Fruit fly (Drosophila melanogaster) whole organism, embryonic: ENCODE measurements around the gene DNAlig4.

ENCODE experiments used
- Awh ChIP-seq: fragments of 200-800 bp; sonication (Bioruptor generic); IDR thresholded peaks from 2 replicates; pipeline ENCODE4, ENCODE4 v1.3.6; 2022; ENCODE audit warnings: missing biosample characterization, missing genetic modification characterization
- Bdp1 ChIP-seq: fragments of 200-800 bp; sonication (Bioruptor generic); optimal IDR thresholded peaks from 3 replicates; lab custom pipeline; 2016; ENCODE audit warnings: missing biosample characterization, missing genetic modification characterization
- Bgb ChIP-seq: fragments of 200-800 bp; sonication (Bioruptor generic); IDR thresholded peaks from 2 replicates; pipeline ENCODE4 v1.3.6; 2022; ENCODE audit warnings: missing biosample characterization, missing genetic modification characterization; ENCODE audit not compliant: partially characterized antibody
- CG10147 ChIP-seq: fragments of 200-800 bp; sonication (Bioruptor generic); optimal IDR thresholded peaks from 2 replicates; lab custom pipeline; 2019; ENCODE audit warnings: missing biosample characterization, mild to moderate bottlenecking, missing genetic modification characterization, moderate library complexity
- CG10959 ChIP-seq: fragments of 200-800 bp; sonication (Bioruptor generic); IDR thresholded peaks from 2 replicates; pipeline ENCODE4 v1.3.6; 2022; ENCODE audit warnings: missing biosample characterization, missing genetic modification characterization
- CG10979 ChIP-seq: fragments of 200-800 bp; sonication (Bioruptor generic); optimal IDR thresholded peaks from 2 replicates; lab custom pipeline; 2018; ENCODE audit warnings: missing biosample characterization, mild to moderate bottlenecking, missing genetic modification characterization, moderate library complexity
- CG11398 ChIP-seq: fragments of 200-800 bp; sonication (Bioruptor generic); optimal IDR thresholded peaks from 2 replicates; lab custom pipeline; 2016; ENCODE audit warnings: missing biosample characterization, missing genetic modification characterization
- CG12659 ChIP-seq: fragments of 200-800 bp; sonication (Bioruptor generic); optimal IDR thresholded peaks from 3 replicates; lab custom pipeline; 2017; ENCODE audit warnings: mild to moderate bottlenecking, missing biosample characterization, missing genetic modification reagents, missing genetic modification characterization
- CG12942 ChIP-seq: fragments of 200-800 bp; sonication (Bioruptor generic); optimal IDR thresholded peaks from 3 replicates; lab custom pipeline; 2016; ENCODE audit warnings: missing biosample characterization, missing genetic modification characterization
- CG15011 ChIP-seq: fragments of 200-800 bp; sonication (Bioruptor generic); optimal IDR thresholded peaks from 3 replicates; lab custom pipeline; 2018; ENCODE audit warnings: missing biosample characterization, mild to moderate bottlenecking, missing genetic modification characterization
- CG16779 ChIP-seq: fragments of 200-800 bp; sonication (Bioruptor generic); IDR thresholded peaks from 2 replicates; pipeline ENCODE4 v1.3.6; 2022; ENCODE audit warnings: missing biosample characterization, missing genetic modification characterization
- CG16815 ChIP-seq: fragments of 200-800 bp; sonication (Bioruptor generic); optimal IDR thresholded peaks from 3 replicates; lab custom pipeline; 2017; ENCODE audit warnings: missing biosample characterization, mild to moderate bottlenecking, missing genetic modification characterization
- CG17802 ChIP-seq: fragments of 200-800 bp; sonication (Bioruptor generic); optimal IDR thresholded peaks from 2 replicates; lab custom pipeline; 2018; ENCODE audit warnings: missing biosample characterization, mild to moderate bottlenecking, missing genetic modification characterization, moderate library complexity
- CG1832 ChIP-seq: fragments of 200-800 bp; sonication (Bioruptor generic); optimal IDR thresholded peaks from 2 replicates; lab custom pipeline; 2017; ENCODE audit warnings: missing biosample characterization, mild to moderate bottlenecking, missing genetic modification characterization, inconsistent platforms
- CG2116 ChIP-seq: fragments of 200-800 bp; sonication (Bioruptor generic); optimal IDR thresholded peaks from 3 replicates; lab custom pipeline; 2018; ENCODE audit warnings: missing biosample characterization, mild to moderate bottlenecking, missing genetic modification characterization
- CG31224 ChIP-seq: fragments of 200-800 bp; sonication (Bioruptor generic); IDR thresholded peaks from 2 replicates; pipeline ENCODE4 v1.3.6; 2022; ENCODE audit warnings: missing biosample characterization, missing genetic modification characterization
- CG33557 ChIP-seq: fragments of 200-800 bp; sonication (Bioruptor generic); optimal IDR thresholded peaks from 2 replicates; lab custom pipeline; 2019; ENCODE audit warnings: missing biosample characterization, mild to moderate bottlenecking, missing genetic modification characterization, moderate library complexity
- CG34422 ChIP-seq: fragments of 200-800 bp; sonication (Bioruptor generic); IDR thresholded peaks from 3 replicates; pipeline ENCODE4 v1.3.6; 2022; ENCODE audit warnings: missing biosample characterization, missing genetic modification characterization
- CHES-1-like ChIP-seq: fragments of 200-800 bp; sonication (Bioruptor generic); optimal IDR thresholded peaks from 2 replicates; lab custom pipeline; 2016; ENCODE audit warnings: missing biosample characterization, missing genetic modification characterization
- Camta ChIP-seq: fragments of 200-800 bp; sonication (Bioruptor generic); optimal IDR thresholded peaks from 2 replicates; lab custom pipeline; 2016; ENCODE audit warnings: missing biosample characterization, missing genetic modification characterization
- Dip3 ChIP-seq: fragments of 200-800 bp; sonication (Bioruptor generic); optimal IDR thresholded peaks from 3 replicates; lab custom pipeline; 2016; ENCODE audit warnings: missing biosample characterization, missing genetic modification characterization
- Dp ChIP-seq: fragments of 200-800 bp; sonication (Bioruptor generic); optimal IDR thresholded peaks from 2 replicates; lab custom pipeline; 2018; ENCODE audit warnings: missing biosample characterization, mild to moderate bottlenecking, missing genetic modification characterization, moderate library complexity
- GATAe ChIP-seq: fragments of 200-800 bp; sonication (Bioruptor generic); conservative IDR thresholded peaks from 2 replicates; pipeline ENCODE4 v1.3.6; 2022; ENCODE audit warnings: missing biosample characterization, missing genetic modification characterization
- Hr3 ChIP-seq: fragments of 200-800 bp; sonication (Bioruptor generic); optimal IDR thresholded peaks from 3 replicates; lab custom pipeline; 2016; ENCODE audit warnings: missing biosample characterization, missing genetic modification characterization
- Ravus ChIP-seq: fragments of 200-800 bp; sonication (Bioruptor generic); IDR thresholded peaks from 2 replicates; pipeline ENCODE4 v1.3.6; 2022; ENCODE audit warnings: missing biosample characterization, missing genetic modification characterization
- Six4 ChIP-seq: fragments of 200-800 bp; sonication (Bioruptor generic); optimal IDR thresholded peaks from 2 replicates; lab custom pipeline; 2016; ENCODE audit warnings: missing biosample characterization, missing genetic modification characterization
- aop ChIP-seq: fragments of 200-800 bp; sonication (Bioruptor generic); IDR thresholded peaks from 2 replicates; pipeline ENCODE4 v1.3.6; 2022; ENCODE audit warnings: missing biosample characterization, missing genetic modification characterization
- ase ChIP-seq: fragments of 200-800 bp; sonication (Bioruptor generic); IDR thresholded peaks from 3 replicates; pipeline ENCODE4 v1.3.6; 2022; ENCODE audit warnings: missing biosample characterization, missing genetic modification characterization
- cad ChIP-seq: fragments of >200 bp; optimal IDR thresholded peaks from 2 replicates; lab custom pipeline; 2017; ENCODE audit warnings: missing biosample characterization, missing genetic modification characterization
- cg ChIP-seq: fragments of 200-800 bp; sonication (Bioruptor generic); optimal IDR thresholded peaks from 3 replicates; lab custom pipeline; 2019; ENCODE audit warnings: missing biosample characterization, mild to moderate bottlenecking, missing genetic modification characterization, moderate library complexity
- chn ChIP-seq: fragments of 200-800 bp; sonication (Bioruptor generic); optimal IDR thresholded peaks from 2 replicates; lab custom pipeline; 2016; ENCODE audit warnings: missing biosample characterization, missing genetic modification characterization
- ci ChIP-seq: fragments of 200-800 bp; sonication (Bioruptor generic); IDR thresholded peaks from 3 replicates; pipeline ENCODE4 v1.3.6; 2022; ENCODE audit warnings: missing biosample characterization, missing genetic modification characterization
- da ChIP-seq: fragments of 200-800 bp; sonication (Bioruptor generic); optimal IDR thresholded peaks from 2 replicates; lab custom pipeline; 2016; ENCODE audit warnings: missing biosample characterization, missing genetic modification characterization
- en ChIP-seq: fragments of 200-800 bp; sonication (Bioruptor generic); optimal IDR thresholded peaks from 2 replicates; lab custom pipeline; 2016; ENCODE audit warnings: missing biosample characterization, missing genetic modification characterization
- ewg ChIP-seq: fragments of 200-800 bp; sonication (Bioruptor generic); optimal IDR thresholded peaks from 3 replicates; lab custom pipeline; 2017; ENCODE audit warnings: mild to moderate bottlenecking, missing biosample characterization, missing genetic modification reagents, missing genetic modification characterization
- her ChIP-seq: fragments of 200-800 bp; sonication (Bioruptor generic); optimal IDR thresholded peaks from 2 replicates; lab custom pipeline; 2016; ENCODE audit warnings: missing biosample characterization, missing genetic modification characterization
- hkb ChIP-seq, 2 experiments: fragments of 200-800 bp in 1 of 2; fragments of >200 bp in 1 of 2; sonication (Bioruptor generic) in 1 of 2; IDR thresholded peaks in 1 of 2; optimal IDR thresholded peaks in 1 of 2; 2 replicates each; pipeline versions ENCODE4 v1.3.6 to Lab custom; 2017 to 2022; ENCODE audit warnings: missing biosample characterization in 1 of 2, missing genetic modification characterization in 1 of 2
- inv ChIP-seq: fragments of 200-800 bp; sonication (Bioruptor generic); IDR thresholded peaks from 2 replicates; pipeline ENCODE4 v1.3.6; 2022; ENCODE audit warnings: missing biosample characterization, missing genetic modification characterization; ENCODE audit not compliant: partially characterized antibody
- ken ChIP-seq: fragments of 200-800 bp; sonication (Bioruptor generic); IDR thresholded peaks from 3 replicates; pipeline ENCODE4 v1.3.6; 2022; ENCODE audit warnings: missing biosample characterization, missing genetic modification characterization
- lilli ChIP-seq: fragments of 200-800 bp; sonication (Bioruptor generic); optimal IDR thresholded peaks from 3 replicates; lab custom pipeline; 2016; ENCODE audit warnings: missing biosample characterization, missing genetic modification characterization
- nerfin-2 ChIP-seq: fragments of 200-800 bp; sonication (Bioruptor generic); IDR thresholded peaks from 2 replicates; pipeline ENCODE4 v1.3.6; 2022; ENCODE audit warnings: missing biosample characterization, missing genetic modification characterization; ENCODE audit not compliant: partially characterized antibody
- otp ChIP-seq: fragments of 200-800 bp; sonication (Bioruptor generic); IDR thresholded peaks from 3 replicates; pipeline ENCODE4, ENCODE4 v1.3.6; 2022; ENCODE audit warnings: missing biosample characterization, missing genetic modification characterization
- pros ChIP-seq: fragments of 200-800 bp; sonication (Bioruptor generic); optimal IDR thresholded peaks from 3 replicates; lab custom pipeline; 2019; ENCODE audit warnings: missing biosample characterization, mild to moderate bottlenecking, missing genetic modification characterization, moderate library complexity
- ranshi ChIP-seq: fragments of 200-800 bp; sonication (Bioruptor generic); IDR thresholded peaks from 2 replicates; pipeline ENCODE4 v1.3.6; 2022; ENCODE audit warnings: missing biosample characterization, missing genetic modification characterization
- repo ChIP-seq: fragments of 200-800 bp; sonication (Bioruptor generic); optimal IDR thresholded peaks from 2 replicates; lab custom pipeline; 2016; ENCODE audit warnings: missing biosample characterization, missing genetic modification characterization
- sens ChIP-seq: fragments of 200-800 bp; sonication (Bioruptor generic); peaks from one replicate; lab custom pipeline; 2016; ENCODE audit warnings: missing biosample characterization, missing genetic modification characterization
- stwl ChIP-seq: fragments of 200-800 bp; sonication (Bioruptor generic); optimal IDR thresholded peaks from 3 replicates; lab custom pipeline; 2018; ENCODE audit warnings: missing biosample characterization, mild to moderate bottlenecking, missing genetic modification characterization, moderate library complexity
- tna ChIP-seq: fragments of 200-800 bp; sonication (Bioruptor generic); IDR thresholded peaks from 2 replicates; pipeline ENCODE4 v1.3.6; 2022; ENCODE audit warnings: missing biosample characterization, missing genetic modification characterization; ENCODE audit not compliant: partially characterized antibody
- trem ChIP-seq: fragments of 200-800 bp; optimal IDR thresholded peaks from 3 replicates; lab custom pipeline; 2019; ENCODE audit warnings: missing biosample characterization, mild to moderate bottlenecking, missing genetic modification characterization, moderate library complexity

The DNAlig4 gene

dm6 chrX:13616417-13617050 lies 51.1 kb downstream of the DNAlig4 start, which contains the start of the genes tth and Tango2 (continued):
- TF ChIP-seq CG1832 (no peak), her (no peak), Camta (GFP tag; lab: Kevin White, UChicago) (peak; percentile 64), Awh (GFP tag; lab: Robert Waterston, UW) (no peak), trem (tag; lab: Kevin White, UChicago) (peak; percentile 31), otp (GFP tag; lab: Robert Waterston, UW) (0 out of 3 replicates have a peak, but pooled peaks have one; percentile 29), pros (GFP tag; lab: Kevin White, UChicago) (no peak), Hr3 (GFP tag; lab: Kevin White, UChicago) (peak; percentile 76), CG15011 (GFP tag; lab: Kevin White, UChicago) (no peak), ci (GFP tag; lab: Robert Waterston, UW) (peak; percentile 86), CG16779 (GFP tag; lab: Robert Waterston, UW) (no peak), CG10979 (peak; percentile 54), CHES-1-like (peak; percentile 66), ranshi (GFP tag; lab: Robert Waterston, UW) (peak; percentile 31), repo (no peak), Dip3 (GFP tag; lab: Kevin White, UChicago) (peak; percentile 66), inv (GFP tag; lab: Robert Waterston, UW) (peak; percentile 50; the same call in 1 of the 2 replicates), CG17802 (peak; percentile 9), tna (GFP tag; lab: Robert Waterston, UW) (no peak), CG16815 (GFP tag; lab: Kevin White, UChicago) (peak; percentile 59), ase (peak; percentile 4; the same call in 1 of the 3 replicates), ken (GFP tag; lab: Robert Waterston, UW) (peak; percentile 72; the same call in 2 of the 3 replicates), Bdp1 (GFP tag; lab: Kevin White, UChicago) (peak; percentile 44), da (GFP tag; lab: Kevin White, UChicago) (no peak), CG12942 (GFP tag; lab: Kevin White, UChicago) (peak; percentile 41), stwl (tag; lab: Kevin White, UChicago) (peak; percentile 19), cg (GFP tag; lab: Kevin White, UChicago) (peak; percentile 20), lilli (peak; percentile 90), ewg (GFP tag; lab: Kevin White, UChicago) (peak; percentile 45), Six4 (GFP tag; lab: Kevin White, UChicago) (peak; percentile 29), en (peak; percentile 6), sens (GFP tag; lab: Kevin White, UChicago) (peak; percentile 96), CG12659 (GFP tag; lab: Kevin White, UChicago) (peak; percentile 60), CG31224 (GFP tag; lab: Robert Waterston, UW) (peak; percentile 65), aop (GFP tag; lab: Robert Waterston, UW) (no peak), cad (GFP tag; lab: Kevin White, UChicago) (no peak), Bgb (GFP tag; lab: Robert Waterston, UW) (peak; percentile 55), chn (GFP tag; lab: Kevin White, UChicago) (peak; percentile 51), Ravus (GFP tag; lab: Robert Waterston, UW) (no peak), CG34422 (GFP tag; lab: Robert Waterston, UW) (peak; percentile 59; the same call in 2 of the 3 replicates), CG10147 (GFP tag; lab: Kevin White, UChicago) (peak; percentile 64), hkb (optimal IDR thresholded peaks at IDR 0.05; lab: Kevin White, UChicago) (peak; percentile 62), hkb (GFP tag; IDR thresholded peaks at IDR 0.05; lab: Robert Waterston, UW) (peak; percentile 67), CG2116 (GFP tag; lab: Kevin White, UChicago) (peak; percentile 63), CG10959 (GFP tag; lab: Robert Waterston, UW) (no peak), nerfin-2 (GFP tag; lab: Robert Waterston, UW) (no peak), CG33557 (GFP tag; lab: Kevin White, UChicago) (no peak), CG11398 (GFP tag; lab: Kevin White, UChicago) (peak; percentile 40), GATAe (peak; percentile 41; the same call in 1 of the 2 replicates), Dp (peak; percentile 72)
